Fruit fly (Drosophila melanogaster): ENCODE measurements around the gene Pkcdelta.

Pkcdelta gene

DNA sequence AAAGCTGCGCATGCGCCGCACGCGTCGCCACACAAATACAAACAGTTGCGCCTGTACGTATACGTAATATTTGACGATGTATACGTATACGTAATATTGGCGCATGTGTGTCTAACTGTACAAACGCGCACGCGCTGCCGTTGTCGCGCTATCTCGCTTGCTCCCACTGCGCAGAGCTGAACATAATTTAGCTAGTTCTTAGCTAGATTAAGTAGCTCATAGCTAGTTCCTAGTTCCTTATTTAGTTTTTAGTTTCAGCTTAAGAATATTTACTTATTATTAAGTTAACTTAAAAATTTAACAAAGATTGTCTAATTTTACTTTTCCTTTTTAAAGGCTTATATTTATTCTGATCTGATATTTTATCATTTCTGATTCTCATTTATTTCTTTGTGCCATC lies 48.3 kb downstream of the Pkcdelta start (continued):
- TF ChIP-seq Sry-β (GFP tag; optimal IDR thresholded peaks at IDR 0.05) (peak; percentile 88), vnd (GFP tag; IDR thresholded peaks at IDR 0.05; ENCODE audit: partially characterized antibody) (no peak), row (GFP tag; IDR thresholded peaks at IDR 0.05) (peak; percentile 77), PHDP (tag; optimal IDR thresholded peaks at IDR 0.05) (peak; percentile 32), CG8924 (tag; optimal IDR thresholded peaks at IDR 0.05) (peak; percentile 44), CG9609 (GFP tag; optimal IDR thresholded peaks at IDR 0.05) (no peak), Taf1 (GFP tag; IDR thresholded peaks at IDR 0.05) (no peak), CG34422 (GFP tag; IDR thresholded peaks at IDR 0.05) (no peak), Hey (tag; optimal IDR thresholded peaks at IDR 0.05) (no peak), ranshi (GFP tag; IDR thresholded peaks at IDR 0.05) (no peak), fd64A (GFP tag; optimal IDR thresholded peaks at IDR 0.05) (no peak), CG32532 (GFP tag; IDR thresholded peaks at IDR 0.05) (peak; percentile 27; the same call in 1 of the 2 replicates), Hmx (GFP tag; optimal IDR thresholded peaks at IDR 0.05) (no peak), ken (GFP tag; IDR thresholded peaks at IDR 0.05) (no peak), CG2875 (GFP tag; optimal IDR thresholded peaks at IDR 0.05) (no peak), CG12299 (tag; optimal IDR thresholded peaks at IDR 0.05) (peak; percentile 16), lola (GFP tag; optimal IDR thresholded peaks at IDR 0.05) (no peak), CG7786 (GFP tag; optimal IDR thresholded peaks at IDR 0.05) (no peak), CG3281 (GFP tag; optimal IDR thresholded peaks at IDR 0.05) (peak; percentile 2), CG4707 (GFP tag; optimal IDR thresholded peaks at IDR 0.05) (no peak), Eip74EF (GFP tag; optimal IDR thresholded peaks at IDR 0.05) (peak in 1 of 2 experiments; percentile 24), ro (GFP tag; IDR thresholded peaks at IDR 0.05) (no peak), Lim3 (GFP tag; IDR thresholded peaks at IDR 0.05) (no peak), CG18599 (GFP tag; optimal IDR thresholded peaks at IDR 0.05) (peak; percentile 34), MTF-1 (GFP tag; optimal IDR thresholded peaks at IDR 0.05; ENCODE audit: borderline replicate concordance) (no peak), CG9727 (GFP tag; optimal IDR thresholded peaks at IDR 0.05) (peak; percentile 19), mirr (GFP tag; optimal IDR thresholded peaks at IDR 0.05) (no peak), nau (GFP tag; optimal IDR thresholded peaks at IDR 0.05) (no peak), CG17568 (GFP tag; optimal IDR thresholded peaks at IDR 0.05) (no peak), CG42726 (GFP tag; IDR thresholded peaks at IDR 0.05; ENCODE audit: partially characterized antibody) (no peak), CG13296 (GFP tag; optimal IDR thresholded peaks at IDR 0.05) (peak; percentile 8), sob (GFP tag; IDR thresholded peaks at IDR 0.05) (0 out of 2 replicates have a peak, but pooled peaks have one; percentile 27), ind (GFP tag; optimal IDR thresholded peaks at IDR 0.05) (no peak), CG18262 (tag; optimal IDR thresholded peaks at IDR 0.05) (peak; percentile 18), pfk (GFP tag; optimal IDR thresholded peaks at IDR 0.05) (no peak), HLH3B (GFP tag; IDR thresholded peaks at IDR 0.05) (no peak), CG15514 (GFP tag; optimal IDR thresholded peaks at IDR 0.05) (peak; percentile 15), CG7839 (tag; optimal IDR thresholded peaks at IDR 0.05) (peak; percentile 46), CG17385 (GFP tag; optimal IDR thresholded peaks at IDR 0.05) (peak; percentile 17), Xrp1 (GFP tag; IDR thresholded peaks at IDR 0.05) (peak; percentile 54; the same call in 1 of the 2 replicates), CG15479 (GFP tag; optimal IDR thresholded peaks at IDR 0.05) (no peak), CG9932 (GFP tag; IDR thresholded peaks at IDR 0.05) (peak; percentile 44; the same call in 1 of the 2 replicates), NfI (GFP tag; optimal IDR thresholded peaks at IDR 0.05) (peak; percentile 40), CG10462 (GFP tag; optimal IDR thresholded peaks at IDR 0.05) (no peak), cwo (GFP tag; optimal IDR thresholded peaks at IDR 0.05) (peak; percentile 64), vvl (GFP tag; IDR thresholded peaks at IDR 0.05) (no peak), fd102C (GFP tag; optimal IDR thresholded peaks at IDR 0.05) (no peak), jigr1 (GFP tag; IDR thresholded peaks at IDR 0.05) (no peak), CG2678 (tag; optimal IDR thresholded peaks at IDR 0.05) (peak; percentile 64), bigmax (GFP tag; optimal IDR thresholded peaks at IDR 0.05) (no peak)
